Worm (Caenorhabditis elegans) whole organism, L3 larva: ENCODE results near the gene ant-1.4.

Experiments used
- elt-2 ChIP-seq: sonication (generic microtip); optimal IDR thresholded peaks from 2 replicates; lab custom pipeline; 2016; ENCODE audit warnings: missing genetic modification reagents, mild to moderate bottlenecking, missing genetic modification characterization, missing compliant biosample characterization
- jun-1 ChIP-seq: fragments of 150-350 bp; optimal IDR thresholded peaks from 2 replicates; lab custom pipeline; 2014; ENCODE audit warnings: missing biosample characterization, missing genetic modification reagents, missing genetic modification characterization
- lsy-12 ChIP-seq: sonication (generic microtip); optimal IDR thresholded peaks from 2 replicates; lab custom pipeline; 2016; ENCODE audit warnings: mild to moderate bottlenecking, missing genetic modification characterization, missing compliant biosample characterization
- mdl-1 ChIP-seq: fragments of 150-350 bp; optimal IDR thresholded peaks from 2 replicates; lab custom pipeline; 2014; ENCODE audit warnings: missing biosample characterization, missing genetic modification characterization
- nhr-12 ChIP-seq: fragments of 150-350 bp; optimal IDR thresholded peaks from 2 replicates; lab custom pipeline; 2014; ENCODE audit warnings: missing biosample characterization, missing genetic modification characterization
- nhr-25 ChIP-seq: sonication (generic microtip); optimal IDR thresholded peaks from 2 replicates; lab custom pipeline; 2017; ENCODE audit warnings: missing biosample characterization, missing genetic modification characterization
- nhr-77 ChIP-seq: fragments of 150-350 bp; optimal IDR thresholded peaks from 2 replicates; lab custom pipeline; 2014; ENCODE audit warnings: missing biosample characterization, missing genetic modification characterization
- unc-62 ChIP-seq: fragments of 150-350 bp; sonication (generic microtip); optimal IDR thresholded peaks from 4 replicates; lab custom pipeline; 2014; ENCODE audit warnings: missing biosample characterization, missing genetic modification reagents, missing genetic modification characterization
- zag-1 ChIP-seq: fragments of 150-350 bp; optimal IDR thresholded peaks from 2 replicates; lab custom pipeline; 2014; ENCODE audit warnings: missing biosample characterization, missing genetic modification characterization
- ztf-11 ChIP-seq: fragments of 150-350 bp; optimal IDR thresholded peaks from 2 replicates; lab custom pipeline; 2014; ENCODE audit warnings: missing biosample characterization, missing genetic modification characterization

DNA sequence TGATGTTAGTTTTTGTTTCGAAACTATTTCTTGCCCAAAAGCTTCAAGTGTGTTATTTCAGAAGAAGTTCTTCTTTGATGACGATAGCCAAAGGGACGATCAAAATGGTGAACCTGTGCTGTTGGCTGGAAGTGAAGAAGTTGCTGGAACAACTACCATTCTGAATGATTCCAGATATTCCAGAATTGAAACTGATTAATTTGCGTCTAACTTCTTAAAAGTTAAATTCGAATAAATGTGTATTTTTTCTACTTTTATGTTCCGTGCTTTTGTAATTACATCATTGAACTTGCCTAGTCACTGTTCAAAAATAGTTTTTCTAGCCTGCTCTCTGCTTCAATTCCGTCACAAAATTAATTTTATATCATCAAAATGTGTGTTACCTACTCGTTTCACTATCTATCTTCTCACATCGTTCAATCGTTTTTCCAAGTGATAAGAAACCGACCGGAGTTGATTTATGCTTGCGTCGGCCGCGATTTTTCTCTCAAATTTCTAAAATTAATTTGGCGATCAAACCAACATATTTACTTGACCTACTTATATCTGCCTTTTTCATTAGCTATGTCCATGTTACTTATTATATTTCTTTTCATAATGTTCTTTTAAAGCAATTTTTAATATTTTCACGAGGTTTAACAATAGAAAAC is 15.0 kb upstream of the ant-1.4 start:
- TF ChIP-seq nhr-25 (tag; lab: Kevin White, UChicago) (no peak), nhr-77 (tag; lab: Kevin White, UChicago) (no peak), elt-2 (peak; percentile 82), ztf-11 (tag; lab: Kevin White, UChicago) (no peak), unc-62 (GFP tag; lab: Kevin White, UChicago) (no peak), jun-1 (tag; lab: Kevin White, UChicago) (no peak), lsy-12 (no peak), zag-1 (tag; lab: Kevin White, UChicago) (no peak), nhr-12 (no peak), mdl-1 (tag; lab: Kevin White, UChicago) (no peak)
